Worm (Caenorhabditis elegans): ENCODE results near the gene ncx-8.

DNA sequence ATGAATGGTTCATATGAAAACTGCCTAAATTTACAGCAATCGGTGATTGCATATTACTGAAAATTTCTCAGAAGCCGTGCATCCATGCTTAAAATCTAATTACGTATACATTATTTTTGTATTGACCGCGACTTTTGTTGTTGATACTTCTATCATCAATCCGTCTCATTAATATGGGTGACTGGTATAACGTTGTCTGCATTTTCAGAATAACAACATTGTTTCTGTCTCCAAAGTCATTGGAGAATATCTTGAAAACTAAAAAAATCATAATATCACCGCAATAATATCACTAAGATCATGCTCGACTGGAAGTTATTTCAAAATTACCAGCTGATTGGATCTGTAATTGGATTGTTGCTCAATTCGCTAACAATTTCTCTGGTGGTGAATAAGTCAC, 35.6 kb downstream of the ncx-8 start, which contains the start of gene str-207:
- no peak for TF ChIP-seq ces-1 (GFP tag; optimal IDR thresholded peaks at IDR 0.05)
- TF ChIP-seq nhr-12 (tag; optimal IDR thresholded peaks at IDR 0.05): no peak
- TF ChIP-seq tbx-8 (GFP tag; optimal IDR thresholded peaks at IDR 0.05): no peak
- no peak for TF ChIP-seq nhr-237 (tag; optimal IDR thresholded peaks at IDR 0.05)
- TF ChIP-seq nhr-76 (tag; optimal IDR thresholded peaks at IDR 0.05): no peak
- TF ChIP-seq mls-2 (tag; optimal IDR thresholded peaks at IDR 0.05): no peak
- TF ChIP-seq snpc-4 (tag; optimal IDR thresholded peaks at IDR 0.05): no peak
- TF ChIP-seq mab-5 (tag; optimal IDR thresholded peaks at IDR 0.05): no peak
- TF ChIP-seq cnd-1 (tag; optimal IDR thresholded peaks at IDR 0.05): no peak

Data from whole organism, mixed stage, embryonic.